Fruit fly (Drosophila melanogaster) whole organism, wandering third instar larva: Measurements from ENCODE around the gene Nckx30C.

Experiments
- Abd-B ChIP-seq: fragments of >200 bp; optimal IDR thresholded peaks from 2 replicates; lab custom pipeline; 2017; ENCODE audit warnings: missing biosample characterization, missing genetic modification characterization
- CG32264 ChIP-seq: fragments of 200-800 bp; sonication (Bioruptor generic); optimal IDR thresholded peaks from 2 replicates; lab custom pipeline; 2016; ENCODE audit warnings: missing biosample characterization, missing genetic modification characterization
- CG9705 ChIP-seq: fragments of 200-800 bp; sonication (Bioruptor generic); optimal IDR thresholded peaks from 2 replicates; lab custom pipeline; 2018; ENCODE audit warnings: missing biosample characterization, mild to moderate bottlenecking, missing genetic modification characterization
- CrebA ChIP-seq: fragments of 200-800 bp; sonication (Bioruptor generic); optimal IDR thresholded peaks from 2 replicates; lab custom pipeline; 2016; ENCODE audit warnings: missing biosample characterization, mild to moderate bottlenecking, missing genetic modification characterization, borderline replicate concordance
- Dfd ChIP-seq: fragments of >200 bp; optimal IDR thresholded peaks from 2 replicates; lab custom pipeline; 2017; ENCODE audit warnings: missing biosample characterization, missing genetic modification characterization
- Dif ChIP-seq: fragments of 200-275, 200-300 bp; sonication (Bioruptor generic); optimal IDR thresholded peaks from 2 replicates; lab custom pipeline; 2018; ENCODE audit warnings: missing biosample characterization, missing genetic modification characterization; ENCODE audit not compliant: partially characterized antibody
- GATAd ChIP-seq: sonication (Bioruptor generic); optimal IDR thresholded peaks from 2 replicates; lab custom pipeline; 2016; ENCODE audit warnings: missing biosample characterization, missing genetic modification characterization
- HLH106 ChIP-seq: fragments of 200-800 bp; optimal IDR thresholded peaks from 3 replicates; lab custom pipeline; 2019; ENCODE audit warnings: missing biosample characterization, mild to moderate bottlenecking, missing genetic modification characterization, moderate library complexity
- Hnf4 ChIP-seq: fragments of 200-800 bp; sonication (Bioruptor generic); optimal IDR thresholded peaks from 2 replicates; lab custom pipeline; 2016; ENCODE audit warnings: missing biosample characterization, mild to moderate bottlenecking, missing genetic modification characterization
- Hr78 ChIP-seq: fragments of >200 bp; optimal IDR thresholded peaks from 2 replicates; lab custom pipeline; 2017; ENCODE audit warnings: missing biosample characterization, missing genetic modification characterization
- Hr83 ChIP-seq: fragments of 200-300 bp; sonication (Bioruptor generic); optimal IDR thresholded peaks from 2 replicates; lab custom pipeline; 2016; ENCODE audit warnings: missing biosample characterization, mild to moderate bottlenecking, missing genetic modification characterization, moderate library complexity; ENCODE audit not compliant: poor library complexity, severe bottlenecking
- Jra ChIP-seq: sonication (Bioruptor generic); optimal IDR thresholded peaks from 2 replicates; lab custom pipeline; 2016; ENCODE audit warnings: missing biosample characterization, missing genetic modification characterization
- Mio ChIP-seq: sonication (Bioruptor generic); optimal IDR thresholded peaks from 2 replicates; lab custom pipeline; 2016; ENCODE audit warnings: missing biosample characterization, missing genetic modification characterization
- Myc ChIP-seq: fragments of >200 bp; optimal IDR thresholded peaks from 2 replicates; lab custom pipeline; 2017
- N ChIP-seq: fragments of >200 bp; optimal IDR thresholded peaks from 2 replicates; lab custom pipeline; 2018; ENCODE audit warnings: missing biosample characterization, missing external identifiers, missing genetic modification characterization
- OdsH ChIP-seq: fragments of 200-800 bp; sonication (Bioruptor generic); optimal IDR thresholded peaks from 2 replicates; lab custom pipeline; 2016; ENCODE audit warnings: missing biosample characterization, mild to moderate bottlenecking, missing genetic modification characterization
- Rel ChIP-seq, 2 experiments: fragments of 200-800 bp; sonication (Bioruptor generic) in 1 of 2; optimal IDR thresholded peaks; 2 replicates in 1 of 2; 3 replicates in 1 of 2; lab custom pipeline; 2016 to 2019; ENCODE audit warnings: mild to moderate bottlenecking in 2 of 2, missing biosample characterization in 2 of 2, missing genetic modification characterization in 2 of 2, moderate library complexity in 1 of 2
- Sp1 ChIP-seq: fragments of 200-800 bp; sonication (Bioruptor generic); optimal IDR thresholded peaks from 3 replicates; lab custom pipeline; 2019; ENCODE audit warnings: missing biosample characterization, mild to moderate bottlenecking, missing genetic modification characterization, moderate library complexity
- Vsx2 ChIP-seq: fragments of 200-300, 225-300 bp; sonication (Bioruptor generic); optimal IDR thresholded peaks from 2 replicates; lab custom pipeline; 2018; ENCODE audit warnings: missing biosample characterization, missing genetic modification characterization; ENCODE audit not compliant: partially characterized antibody
- br ChIP-seq: fragments of 200-800 bp; sonication (Bioruptor generic); optimal IDR thresholded peaks from 2 replicates; lab custom pipeline; 2016; ENCODE audit warnings: missing biosample characterization, missing genetic modification characterization
- brk ChIP-seq: fragments of 200-800 bp; sonication (Bioruptor generic); optimal IDR thresholded peaks from 2 replicates; lab custom pipeline; 2016; ENCODE audit warnings: missing biosample characterization, mild to moderate bottlenecking, missing genetic modification characterization
- dl ChIP-seq, 2 experiments: fragments of 175-275, 200-275 bp in 1 of 2; fragments of 200-275 bp in 1 of 2; sonication (Bioruptor generic); optimal IDR thresholded peaks; lab custom pipeline; 2018; ENCODE audit warnings: mild to moderate bottlenecking in 2 of 2, missing biosample characterization in 2 of 2, missing genetic modification characterization in 2 of 2, moderate library complexity in 2 of 2; ENCODE audit not compliant: partially characterized antibody in 2 of 2, insufficient read depth in 1 of 2
- dmrt93B ChIP-seq: fragments of 200-800 bp; sonication (Bioruptor generic); optimal IDR thresholded peaks from 2 replicates; lab custom pipeline; 2018; ENCODE audit warnings: missing biosample characterization, mild to moderate bottlenecking, missing genetic modification characterization
- dsf ChIP-seq: sonication (Bioruptor generic); optimal IDR thresholded peaks from 2 replicates; lab custom pipeline; 2016; ENCODE audit warnings: missing biosample characterization, missing genetic modification characterization, borderline replicate concordance
- ey ChIP-seq: fragments of 200-800 bp; sonication (Bioruptor generic); optimal IDR thresholded peaks from 2 replicates; lab custom pipeline; 2016; ENCODE audit warnings: missing biosample characterization, missing genetic modification characterization
- foxo ChIP-seq, 2 experiments: fragments of 200-800 bp; sonication (Bioruptor generic); optimal IDR thresholded peaks; 2 replicates in 1 of 2; 3 replicates in 1 of 2; lab custom pipeline; 2016 to 2017; ENCODE audit warnings: missing biosample characterization in 2 of 2, missing genetic modification characterization in 2 of 2
- fru ChIP-seq: fragments of 200-800 bp; sonication (Bioruptor generic); optimal IDR thresholded peaks from 3 replicates; lab custom pipeline; 2016; ENCODE audit warnings: missing biosample characterization, mild to moderate bottlenecking, missing genetic modification characterization
- h ChIP-seq: fragments of 200-800 bp; sonication (Bioruptor generic); optimal IDR thresholded peaks from 3 replicates; lab custom pipeline; 2016; ENCODE audit warnings: missing biosample characterization, mild to moderate bottlenecking, missing genetic modification characterization
- jim ChIP-seq: fragments of 175-275, 200-325 bp; sonication (Bioruptor generic); optimal IDR thresholded peaks from 2 replicates; lab custom pipeline; 2016; ENCODE audit warnings: missing biosample characterization, mild to moderate bottlenecking, missing genetic modification characterization
- lola ChIP-seq: fragments of >200 bp; optimal IDR thresholded peaks from 2 replicates; lab custom pipeline; 2017; ENCODE audit warnings: missing biosample characterization, missing genetic modification characterization
- pan ChIP-seq: fragments of >200 bp; optimal IDR thresholded peaks from 2 replicates; lab custom pipeline; 2017
- psq ChIP-seq: fragments of 200-800 bp; sonication (Bioruptor generic); optimal IDR thresholded peaks from 3 replicates; lab custom pipeline; 2017; ENCODE audit warnings: missing biosample characterization, mild to moderate bottlenecking, missing genetic modification characterization, moderate library complexity
- rgr ChIP-seq: fragments of 200-800 bp; sonication (Bioruptor generic); optimal IDR thresholded peaks from 3 replicates; lab custom pipeline; 2016; ENCODE audit warnings: missing biosample characterization, mild to moderate bottlenecking, missing genetic modification characterization
- sage ChIP-seq: fragments of 200-800 bp; sonication (Bioruptor generic); optimal IDR thresholded peaks from 2 replicates; lab custom pipeline; 2016; ENCODE audit warnings: missing biosample characterization, mild to moderate bottlenecking, missing genetic modification characterization
- sv ChIP-seq: fragments of 200-800 bp; sonication (Bioruptor generic); optimal IDR thresholded peaks from 3 replicates; lab custom pipeline; 2016; ENCODE audit warnings: missing biosample characterization, missing genetic modification characterization
- tai ChIP-seq: sonication (Bioruptor generic); optimal IDR thresholded peaks from 2 replicates; lab custom pipeline; 2016; ENCODE audit warnings: missing biosample characterization, missing genetic modification characterization
- usp ChIP-seq: fragments of >200 bp; optimal IDR thresholded peaks from 2 replicates; lab custom pipeline; 2017; ENCODE audit warnings: missing biosample characterization, missing genetic modification characterization
- woc ChIP-seq: sonication (Bioruptor generic); optimal IDR thresholded peaks from 2 replicates; lab custom pipeline; 2016; ENCODE audit warnings: missing biosample characterization, mild to moderate bottlenecking, missing genetic modification characterization

Gene Nckx30C

DNA sequence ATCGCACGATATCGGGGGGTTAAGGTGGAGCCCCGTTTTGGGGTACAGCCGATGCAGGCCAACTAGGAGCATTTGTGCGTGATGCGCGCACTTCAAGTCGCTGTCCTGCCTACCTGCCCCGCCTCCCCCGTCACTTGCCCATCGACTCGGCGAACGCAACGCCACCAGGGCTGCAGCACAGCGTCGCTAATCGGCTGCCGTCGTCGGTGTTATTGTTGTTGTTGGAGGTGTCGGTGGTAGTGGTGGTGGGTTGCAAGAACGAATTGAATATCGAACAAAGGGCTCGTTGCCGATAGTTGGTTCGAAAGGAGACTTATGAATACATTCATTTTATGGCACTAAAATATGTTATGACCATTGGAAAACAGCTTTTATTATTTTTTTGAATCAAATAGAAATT is 12.6 kb upstream of the Nckx30C start:
- TF ChIP-seq OdsH (GFP tag; lab: Kevin White, UChicago) (peak; percentile 20), woc (GFP tag; lab: Kevin White, UChicago) (peak; percentile 81), foxo (GFP tag; optimal IDR thresholded peaks at IDR 0.05; lab: Kevin White, UChicago) (peak in 1 of 2 experiments; percentile 58), Dif (GFP tag; lab: Kevin White, UChicago) (no peak), Hr83 (GFP tag; lab: Kevin White, UChicago) (peak; percentile 93), tai (GFP tag; lab: Kevin White, UChicago) (no peak), Vsx2 (GFP tag; lab: Kevin White, UChicago) (no peak), fru (GFP tag; lab: Kevin White, UChicago) (peak; percentile 53), Jra (GFP tag; lab: Kevin White, UChicago) (no peak), Mio (GFP tag; lab: Kevin White, UChicago) (no peak), sv (GFP tag; lab: Kevin White, UChicago) (no peak), N (GFP tag; lab: Kevin White, UChicago) (no peak), Dfd (GFP tag; lab: Kevin White, UChicago) (no peak), Rel (GFP tag; optimal IDR thresholded peaks at IDR 0.05; lab: Kevin White, UChicago) (no peak), Rel (tag; optimal IDR thresholded peaks at IDR 0.05; lab: Kevin White, UChicago) (peak; percentile 72), ey (GFP tag; lab: Kevin White, UChicago) (peak; percentile 26), CG32264 (GFP tag; lab: Kevin White, UChicago) (no peak), lola (GFP tag; lab: Kevin White, UChicago) (no peak), usp (GFP tag; lab: Kevin White, UChicago) (no peak), pan (no peak), dl (GFP tag; optimal IDR thresholded peaks at IDR 0.05; lab: Kevin White, UChicago; ENCODE audit: insufficient read depth in 1 of 2, partially characterized antibody in 2 of 2) (no peak), Abd-B (GFP tag; lab: Kevin White, UChicago) (no peak), Myc (no peak), br (GFP tag; lab: Kevin White, UChicago) (peak; percentile 62), HLH106 (tag; lab: Kevin White, UChicago) (peak; percentile 52), Hr78 (GFP tag; lab: Kevin White, UChicago) (no peak), dmrt93B (GFP tag; lab: Kevin White, UChicago) (peak; percentile 21), dsf (GFP tag; lab: Kevin White, UChicago) (no peak), Sp1 (peak; percentile 35), sage (GFP tag; lab: Kevin White, UChicago) (no peak), CG9705 (GFP tag; lab: Kevin White, UChicago) (peak; percentile 44), h (GFP tag; lab: Kevin White, UChicago) (peak; percentile 38), rgr (peak; percentile 49), GATAd (no peak), jim (no peak), Hnf4 (GFP tag; lab: Kevin White, UChicago) (no peak), CrebA (no peak), brk (GFP tag; lab: Kevin White, UChicago) (no peak), psq (GFP tag; lab: Kevin White, UChicago) (peak; percentile 29)
- TF ChIP-seq, all 38 proteins: peak for 15

DNA sequence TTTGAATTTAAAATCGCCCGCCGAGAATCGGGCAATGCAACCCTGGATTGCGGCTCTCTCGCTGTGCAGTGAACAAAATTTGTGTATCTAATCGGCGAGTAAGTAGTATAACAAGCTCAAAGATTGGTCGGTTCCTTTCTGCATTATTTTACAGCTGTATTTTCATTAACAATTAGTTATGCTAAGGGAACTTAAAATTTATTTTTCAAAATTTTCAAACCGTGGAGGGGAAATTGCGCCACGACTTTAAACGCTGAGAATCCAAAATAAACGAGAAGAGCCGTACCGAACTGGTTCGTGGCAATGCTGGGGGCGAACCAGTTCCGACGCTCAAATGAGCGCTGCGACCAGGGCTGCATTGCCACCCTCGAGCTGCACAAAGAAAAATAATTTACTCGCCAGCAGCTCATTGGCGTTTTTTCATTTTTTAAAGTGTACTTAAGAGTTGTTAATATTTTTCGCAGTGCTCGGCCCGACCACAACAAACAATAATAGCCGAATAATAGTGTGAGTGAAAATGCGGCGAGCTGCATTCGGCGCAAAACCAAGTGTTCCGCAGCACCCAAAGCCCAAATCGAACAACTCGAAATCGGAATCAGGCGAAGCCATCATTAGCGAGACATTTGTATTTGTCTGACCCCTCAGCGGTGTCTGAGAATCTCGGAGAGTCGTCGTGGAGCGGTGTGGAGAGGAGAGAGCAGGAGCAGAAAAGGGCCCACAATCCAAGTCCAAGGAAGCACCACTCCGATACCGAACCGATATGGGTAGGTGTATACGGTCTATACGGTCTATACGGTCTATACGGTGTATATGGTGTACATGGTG is 11.9 kb upstream of the Nckx30C start, which contains the start of gene zf30C:
zf30C (plus strand) TSS at position 353 of the 825 bp plus-strand sequence.
- peak; percentile 57 for TF ChIP-seq GATAd
- TF ChIP-seq sv (GFP tag; lab: Kevin White, UChicago), result peak; percentile 84
- peak; percentile 96 for TF ChIP-seq Hnf4 (GFP tag; lab: Kevin White, UChicago)
- TF ChIP-seq brk (GFP tag; lab: Kevin White, UChicago), result no peak
- TF ChIP-seq Sp1, result peak; percentile 77
- TF ChIP-seq br (GFP tag; lab: Kevin White, UChicago), result peak; percentile 90
- peak; percentile 94 for TF ChIP-seq h (GFP tag; lab: Kevin White, UChicago)
- peak; percentile 44 to 96 for TF ChIP-seq foxo (GFP tag; optimal IDR thresholded peaks at IDR 0.05; lab: Kevin White, UChicago)
- TF ChIP-seq CrebA, result no peak
- no peak for TF ChIP-seq Rel (GFP tag; optimal IDR thresholded peaks at IDR 0.05; lab: Kevin White, UChicago)
- TF ChIP-seq Rel (tag; optimal IDR thresholded peaks at IDR 0.05; lab: Kevin White, UChicago), result peak; percentile 12
- TF ChIP-seq OdsH (GFP tag; lab: Kevin White, UChicago), result peak; percentile 89
- TF ChIP-seq lola (GFP tag; lab: Kevin White, UChicago), result no peak
- TF ChIP-seq ey (GFP tag; lab: Kevin White, UChicago), result peak; percentile 94
- TF ChIP-seq Hr83 (GFP tag; lab: Kevin White, UChicago), result peak; percentile 99
- TF ChIP-seq CG9705 (GFP tag; lab: Kevin White, UChicago), result peak; percentile 59
- TF ChIP-seq Mio (GFP tag; lab: Kevin White, UChicago), result peak; percentile 61
- peak; percentile 95 for TF ChIP-seq Jra (GFP tag; lab: Kevin White, UChicago)
- peak; percentile 65 for TF ChIP-seq Myc
- TF ChIP-seq dmrt93B (GFP tag; lab: Kevin White, UChicago), result peak; percentile 58
- TF ChIP-seq HLH106 (tag; lab: Kevin White, UChicago), result peak; percentile 75
- no peak for TF ChIP-seq sage (GFP tag; lab: Kevin White, UChicago)
- no peak for TF ChIP-seq N (GFP tag; lab: Kevin White, UChicago)
- no peak for TF ChIP-seq Vsx2 (GFP tag; lab: Kevin White, UChicago)
- TF ChIP-seq psq (GFP tag; lab: Kevin White, UChicago), result peak; percentile 81
- TF ChIP-seq dsf (GFP tag; lab: Kevin White, UChicago), result peak; percentile 78
- no peak for TF ChIP-seq Dif (GFP tag; lab: Kevin White, UChicago)
- no peak for TF ChIP-seq usp (GFP tag; lab: Kevin White, UChicago)
- no peak for TF ChIP-seq Hr78 (GFP tag; lab: Kevin White, UChicago)
- no peak for TF ChIP-seq tai (GFP tag; lab: Kevin White, UChicago)
- TF ChIP-seq CG32264 (GFP tag; lab: Kevin White, UChicago), result peak; percentile 75
- TF ChIP-seq pan, result no peak
- TF ChIP-seq rgr, result peak; percentile 94
- TF ChIP-seq Dfd (GFP tag; lab: Kevin White, UChicago), result no peak
- no peak for TF ChIP-seq Abd-B (GFP tag; lab: Kevin White, UChicago)
- TF ChIP-seq jim, result peak; percentile 93
- TF ChIP-seq dl (GFP tag; optimal IDR thresholded peaks at IDR 0.05; lab: Kevin White, UChicago; ENCODE audit: insufficient read depth in 1 of 2, partially characterized antibody in 2 of 2), result no peak
- peak; percentile 90 for TF ChIP-seq fru (GFP tag; lab: Kevin White, UChicago)
- TF ChIP-seq woc (GFP tag; lab: Kevin White, UChicago), result peak; percentile 74
- TF ChIP-seq, all 38 proteins: peak for 24
